Fruit fly (Drosophila melanogaster): ENCODE data around the gene D12.

DNA sequence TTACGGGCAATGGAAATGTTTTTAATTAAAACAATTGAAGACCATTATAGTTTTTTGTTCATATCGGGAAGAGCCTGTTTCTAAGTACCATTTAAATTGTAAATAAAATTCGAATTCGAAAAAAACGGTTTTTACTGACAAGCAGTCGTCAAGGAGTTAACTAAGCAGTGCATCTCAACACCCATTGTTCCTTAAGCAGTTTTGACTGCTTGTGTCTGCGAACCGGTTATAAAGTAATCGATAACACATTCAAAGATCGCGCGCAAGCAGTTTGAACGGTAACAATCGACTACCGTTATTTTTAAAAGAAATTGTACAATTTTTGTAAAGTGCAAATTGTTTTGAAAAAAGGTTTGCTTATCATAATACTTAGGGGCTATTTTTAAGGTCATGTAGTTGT, 40.8 kb upstream of the D12 start:
- TF ChIP-seq usp (GFP tag; optimal IDR thresholded peaks at IDR 0.05) (no peak), pan (optimal IDR thresholded peaks at IDR 0.05) (no peak), psq (optimal IDR thresholded peaks at IDR 0.05) (no peak), EcR (GFP tag; optimal IDR thresholded peaks at IDR 0.05) (no peak), Dll (optimal IDR thresholded peaks at IDR 0.05) (no peak)
